Worm (Caenorhabditis elegans) whole organism, L4 larva: ENCODE results near the gene gtap-2.

ENCODE experiments used
- ama-1 ChIP-seq: fragments of 150-350 bp; optimal IDR thresholded peaks from 2 replicates; lab custom pipeline; 2014; ENCODE audit warnings: inconsistent platforms, mixed read lengths
- ceh-44 ChIP-seq: fragments of 200-800 bp; sonication (Bioruptor generic); IDR thresholded peaks from 2 replicates; pipeline ENCODE4 v1.3.6; 2022; ENCODE audit warnings: missing genetic modification reagents, missing genetic modification characterization, missing compliant biosample characterization
- ces-1 ChIP-seq: fragments of 150-350 bp; sonication (generic microtip); optimal IDR thresholded peaks from 4 replicates; lab custom pipeline; 2014; ENCODE audit warnings: missing biosample characterization, missing genetic modification reagents, missing genetic modification characterization
- mep-1 ChIP-seq: fragments of 150-350 bp; sonication (generic microtip); optimal IDR thresholded peaks from 3 replicates; lab custom pipeline; 2014; ENCODE audit warnings: missing biosample characterization, missing genetic modification characterization
- mxl-3 ChIP-seq: fragments of 200-800 bp; sonication (Bioruptor generic); optimal IDR thresholded peaks from 2 replicates; lab custom pipeline; 2018; ENCODE audit warnings: mild to moderate bottlenecking, missing genetic modification characterization, missing compliant biosample characterization
- snpc-1.2 ChIP-seq: fragments of 200-800 bp; sonication (Bioruptor generic); IDR thresholded peaks from 2 replicates; pipeline ENCODE4 v1.3.6; 2022; ENCODE audit warnings: missing genetic modification reagents, missing genetic modification characterization, missing compliant biosample characterization

DNA sequence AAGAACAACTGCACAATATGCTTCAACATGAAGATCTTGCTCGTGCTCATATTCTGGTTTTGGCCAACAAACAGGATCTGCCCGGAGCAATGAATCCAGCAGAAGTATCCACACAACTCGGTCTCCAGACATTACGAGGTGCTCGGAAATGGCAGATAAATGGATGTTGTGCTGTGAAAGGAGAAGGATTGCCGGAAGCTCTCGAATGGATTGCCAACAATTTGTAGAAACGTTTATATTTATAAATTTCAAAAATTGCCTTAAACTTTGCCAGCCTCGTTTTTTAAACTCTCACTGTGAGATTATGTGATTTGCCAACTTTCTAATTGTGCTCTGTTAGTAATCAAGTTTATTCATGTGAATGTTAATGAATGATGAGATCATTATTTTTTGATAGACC is 15.4 kb downstream of the gtap-2 start:
- no peak for TF ChIP-seq ces-1 (GFP tag; lab: Kevin White, UChicago)
- TF ChIP-seq mxl-3 (GFP tag; lab: Kevin White, UChicago): no peak
- TF ChIP-seq ceh-44 (GFP tag; lab: Robert Waterston, UW): no peak
- no peak for TF ChIP-seq ama-1 (lab: Kevin White, UChicago)
- no peak for TF ChIP-seq mep-1
- TF ChIP-seq snpc-1.2: no peak
